Worm (Caenorhabditis elegans) whole organism, young adult: ENCODE measurements around the gene sru-38.
A peak's percentile ranks its signal among the peaks of the same experiment; 100 is the strongest.

Experiments
- B0019.2 ChIP-seq: fragments of 200-800 bp; sonication (Bioruptor generic); conservative IDR thresholded peaks from 2 replicates; pipeline ENCODE4 v1.3.6; 2022; ENCODE audit warnings: missing genetic modification reagents, missing genetic modification characterization, missing compliant biosample characterization
- C06A6.2 ChIP-seq: fragments of 200-800 bp; sonication (Bioruptor generic); conservative IDR thresholded peaks from 2 replicates; pipeline ENCODE4 v1.3.6; 2022; ENCODE audit warnings: missing genetic modification characterization, missing compliant biosample characterization
- D2030.7 ChIP-seq: fragments of 200-800 bp; sonication (Bioruptor generic); IDR thresholded peaks from 2 replicates; pipeline ENCODE4 v1.3.6; 2022; ENCODE audit warnings: missing genetic modification reagents, missing genetic modification characterization, missing compliant biosample characterization
- F37B4.10 ChIP-seq: fragments of 200-800 bp; sonication (Bioruptor generic); IDR thresholded peaks from 2 replicates; pipeline ENCODE4 v1.3.6; 2022; ENCODE audit warnings: missing genetic modification characterization, missing compliant biosample characterization
- Y56A3A.18 ChIP-seq: fragments of 200-800 bp; sonication (Bioruptor generic); IDR thresholded peaks from 2 replicates; pipeline ENCODE4 v1.3.6; 2022; ENCODE audit warnings: missing genetic modification reagents, missing genetic modification characterization, missing compliant biosample characterization
- ama-1 ChIP-seq, 3 experiments: fragments of 150-350 bp in 1 of 3; sonication (generic microtip) in 2 of 3; optimal IDR thresholded peaks; 2 replicates each; lab custom pipeline; 2014 to 2018; ENCODE audit warnings: missing biosample characterization in 2 of 3, missing genetic modification characterization in 2 of 3, missing genetic modification reagents in 2 of 3
- die-1 ChIP-seq: sonication (generic microtip); optimal IDR thresholded peaks from 2 replicates; lab custom pipeline; 2016; ENCODE audit warnings: missing genotype, mild to moderate bottlenecking, missing genetic modification characterization, missing compliant biosample characterization
- dpff-1 ChIP-seq: sonication (generic microtip); optimal IDR thresholded peaks from 2 replicates; lab custom pipeline; 2017; ENCODE audit warnings: mild to moderate bottlenecking, missing genetic modification characterization, missing compliant biosample characterization
- hlh-26 ChIP-seq: fragments of 200-800 bp; sonication (Bioruptor generic); conservative IDR thresholded peaks from 2 replicates; pipeline ENCODE4 v1.3.6; 2022; ENCODE audit warnings: missing genetic modification reagents, missing genetic modification characterization, missing compliant biosample characterization
- lin-54 ChIP-seq: fragments of 200-800 bp; sonication (Bioruptor generic); optimal IDR thresholded peaks from 2 replicates; lab custom pipeline; 2018; ENCODE audit warnings: mild to moderate bottlenecking, missing genetic modification characterization, missing compliant biosample characterization
- nhr-179 ChIP-seq: sonication (generic microtip); optimal IDR thresholded peaks from 2 replicates; lab custom pipeline; 2016; ENCODE audit warnings: mild to moderate bottlenecking, missing genetic modification characterization, missing compliant biosample characterization
- unc-130 ChIP-seq: sonication (generic microtip); optimal IDR thresholded peaks from 2 replicates; lab custom pipeline; 2016; ENCODE audit warnings: missing genetic modification reagents, missing genetic modification characterization, missing compliant biosample characterization

DNA sequence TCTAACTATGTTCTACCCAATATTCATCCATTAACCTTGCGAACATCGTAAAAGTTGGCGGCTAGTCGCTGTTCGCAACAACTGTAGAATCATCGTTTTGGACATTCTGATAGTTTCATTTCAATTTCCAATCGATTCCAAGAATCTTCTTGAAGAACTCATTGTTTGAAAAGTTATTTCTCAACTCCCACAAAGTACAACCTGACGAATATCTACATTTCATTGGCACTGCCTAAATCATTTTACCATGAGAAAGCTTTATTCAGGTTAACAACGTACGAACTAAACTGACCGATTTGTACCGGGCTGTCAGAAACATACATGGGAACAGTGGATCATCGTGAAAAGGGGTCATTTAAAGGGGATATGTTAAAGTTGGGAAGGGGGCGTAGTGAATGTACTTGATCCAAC lies 49.1 kb downstream of the sru-38 start, which contains the start of gene F46B6.6:
- TF ChIP-seq Y56A3A.18 (GFP tag; lab: Robert Waterston, UW) (0 out of 2 replicates have a peak, but pooled peaks have one; percentile 41), C06A6.2 (GFP tag; lab: Robert Waterston, UW) (0 out of 2 replicates have a peak, but pooled peaks have one; percentile 10), unc-130 (GFP tag; lab: Kevin White, UChicago) (no peak), die-1 (peak; percentile 15), nhr-179 (tag; lab: Kevin White, UChicago) (no peak), D2030.7 (GFP tag; lab: Robert Waterston, UW) (no peak), B0019.2 (GFP tag; lab: Robert Waterston, UW) (no peak), lin-54 (GFP tag; lab: Kevin White, UChicago) (peak; percentile 21), hlh-26 (GFP tag; lab: Robert Waterston, UW) (no peak), F37B4.10 (GFP tag; lab: Robert Waterston, UW) (no peak), dpff-1 (tag; lab: Kevin White, UChicago) (no peak), ama-1 (optimal IDR thresholded peaks at IDR 0.05; lab: Kevin White, UChicago) (peak; percentile 72), ama-1 (GFP tag; optimal IDR thresholded peaks at IDR 0.05; lab: Kevin White, UChicago) (peak; percentile 14 to 36)
